Fruit fly (Drosophila melanogaster) whole organism, prepupa: Measurements from ENCODE around the gene CG32755.

Experiments
- CG34406 ChIP-seq: fragments of 200-800 bp; sonication (Bioruptor generic); optimal IDR thresholded peaks from 3 replicates; lab custom pipeline; 2016; ENCODE audit warnings: missing biosample characterization, missing genetic modification characterization
- CG6808 ChIP-seq: fragments of 200-800 bp; sonication (Bioruptor generic); optimal IDR thresholded peaks from 3 replicates; lab custom pipeline; 2017; ENCODE audit warnings: missing biosample characterization, missing genetic modification characterization, mild to moderate bottlenecking, moderate library complexity, missing genetic modification reagents
- CG6854 ChIP-seq: fragments of 200-800 bp; sonication (Bioruptor generic); optimal IDR thresholded peaks from 2 replicates; lab custom pipeline; 2017; ENCODE audit warnings: missing biosample characterization, mild to moderate bottlenecking, missing genetic modification characterization
- CG7368 ChIP-seq: fragments of 200-800 bp; sonication (Bioruptor generic); optimal IDR thresholded peaks from 3 replicates; lab custom pipeline; 2016; ENCODE audit warnings: missing biosample characterization, missing genetic modification characterization
- CG8632 ChIP-seq: fragments of 200-800 bp; sonication (Bioruptor generic); optimal IDR thresholded peaks from 3 replicates; lab custom pipeline; 2016; ENCODE audit warnings: missing biosample characterization, missing genetic modification characterization
- Ets21C ChIP-seq: fragments of 200-800 bp; sonication (Bioruptor generic); optimal IDR thresholded peaks from 3 replicates; lab custom pipeline; 2016; ENCODE audit warnings: missing biosample characterization, missing genetic modification characterization
- Sox102F ChIP-seq: fragments of 200-800 bp; sonication (Bioruptor generic); optimal IDR thresholded peaks from 2 replicates; lab custom pipeline; 2016; ENCODE audit warnings: missing biosample characterization, mild to moderate bottlenecking, missing genetic modification characterization
- dac ChIP-seq: fragments of 200-800 bp; sonication (Bioruptor generic); optimal IDR thresholded peaks from 2 replicates; lab custom pipeline; 2017; ENCODE audit warnings: missing biosample characterization, mild to moderate bottlenecking, missing genetic modification characterization

DNA sequence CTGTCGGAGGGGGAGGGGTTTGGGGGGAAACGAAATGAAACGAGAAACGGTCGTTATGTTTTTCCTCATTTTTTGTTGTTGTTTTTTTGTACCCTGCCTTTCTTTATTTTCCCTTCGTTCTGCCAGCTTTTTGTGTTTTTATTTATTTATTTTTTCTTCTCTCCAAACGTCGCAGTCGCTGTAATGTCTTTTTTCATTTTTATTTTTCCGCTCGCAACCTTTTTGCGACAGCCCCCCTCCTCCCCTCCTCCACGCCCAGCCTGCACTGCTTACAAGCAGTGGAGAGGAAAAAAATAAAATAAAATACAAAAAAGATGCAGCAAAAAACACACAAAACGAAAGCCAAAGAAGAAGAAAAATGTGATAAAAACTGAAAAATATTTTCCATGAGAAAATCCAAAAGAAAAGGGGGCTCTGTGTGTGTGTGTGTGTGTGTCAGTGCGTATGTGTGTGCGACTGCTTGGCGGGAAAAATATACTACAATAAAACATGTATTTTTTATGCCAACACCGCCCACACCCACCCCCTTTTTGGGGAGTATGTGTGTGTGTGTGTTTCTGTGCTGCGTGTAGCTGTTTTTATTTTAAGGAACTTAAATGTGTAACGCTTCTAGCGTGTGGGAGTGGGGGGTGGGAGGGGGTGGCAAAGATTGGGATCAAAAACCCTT lies 14.8 kb upstream of the CG32755 start:
- TF ChIP-seq CG6854 (GFP tag; lab: Kevin White, UChicago), result peak; percentile 70
- TF ChIP-seq Sox102F (GFP tag; lab: Kevin White, UChicago), result no peak
- TF ChIP-seq CG8632, result peak; percentile 47
- TF ChIP-seq Ets21C (GFP tag; lab: Kevin White, UChicago), result no peak
- TF ChIP-seq dac (GFP tag; lab: Kevin White, UChicago), result peak; percentile 95
- peak; percentile 89 for TF ChIP-seq CG6808 (GFP tag; lab: Kevin White, UChicago)
- TF ChIP-seq CG7368, result peak; percentile 12
- TF ChIP-seq CG34406, result peak; percentile 53
